Worm (Caenorhabditis elegans): ENCODE results near the gene frm-10.

Gene frm-10

DNA sequence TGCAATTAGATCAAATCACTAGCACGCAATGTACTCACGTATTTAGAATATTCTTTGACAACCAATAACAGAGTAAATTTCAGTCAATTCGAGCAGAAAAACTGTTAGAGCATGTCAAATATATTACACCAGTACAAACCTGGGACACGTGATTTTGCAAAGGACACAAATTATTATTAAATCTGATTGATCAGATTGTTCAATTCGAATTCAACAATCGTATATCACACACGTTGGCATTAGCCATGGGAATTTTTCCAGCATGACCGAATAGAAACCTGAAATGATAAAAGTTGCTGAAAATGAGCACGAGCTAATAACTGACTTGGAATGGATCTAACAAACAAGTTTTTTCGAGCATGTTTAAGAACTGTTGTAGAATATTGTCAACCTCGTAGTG is 40.0 kb upstream of the frm-10 start, which contains the start of gene srv-9:
Gene srv-9 (minus strand): TSS at position 101 of the 400 bp plus-strand sequence.
- TF ChIP-seq tbx-37 (GFP tag; conservative IDR thresholded peaks at IDR 0.05) (no peak), hmg-4 (GFP tag; optimal IDR thresholded peaks at IDR 0.05) (no peak)

- TF ChIP-seq tra-4 (tag; optimal IDR thresholded peaks at IDR 0.05) (no peak), hmg-4 (GFP tag; optimal IDR thresholded peaks at IDR 0.05) (no peak), tbx-11 (GFP tag; IDR thresholded peaks at IDR 0.05) (no peak), flt-1 (GFP tag; IDR thresholded peaks at IDR 0.05) (no peak), aly-1 (tag; optimal IDR thresholded peaks at IDR 0.05) (no peak), ama-1 (optimal IDR thresholded peaks at IDR 0.05) (no peak), ceh-36 (tag; optimal IDR thresholded peaks at IDR 0.05) (no peak), sea-1 (GFP tag; conservative IDR thresholded peaks at IDR 0.05) (no peak), ceh-13 (GFP tag; optimal IDR thresholded peaks at IDR 0.05) (no peak), hnd-1 (tag; optimal IDR thresholded peaks at IDR 0.05) (no peak), hmbx-1 (tag; optimal IDR thresholded peaks at IDR 0.05) (no peak), ets-7 (tag; optimal IDR thresholded peaks at IDR 0.05) (no peak)
Observed at ce11 chrV:13423608-13424007, 39.4 kb upstream of the frm-10 start, which contains the start of gene srv-10. Gene srv-10, plus strand, starts transcription at chrV:13423908.

- TF ChIP-seq flt-1 (GFP tag; IDR thresholded peaks at IDR 0.05) (no peak), tra-4 (tag; optimal IDR thresholded peaks at IDR 0.05) (no peak), hnd-1 (tag; optimal IDR thresholded peaks at IDR 0.05) (no peak)
Observed at ce11 chrV:13426764-13427163, 36.2 kb upstream of the frm-10 start, which contains the start of gene srd-18. Gene srd-18, minus strand, starts transcription at chrV:13426864.

DNA sequence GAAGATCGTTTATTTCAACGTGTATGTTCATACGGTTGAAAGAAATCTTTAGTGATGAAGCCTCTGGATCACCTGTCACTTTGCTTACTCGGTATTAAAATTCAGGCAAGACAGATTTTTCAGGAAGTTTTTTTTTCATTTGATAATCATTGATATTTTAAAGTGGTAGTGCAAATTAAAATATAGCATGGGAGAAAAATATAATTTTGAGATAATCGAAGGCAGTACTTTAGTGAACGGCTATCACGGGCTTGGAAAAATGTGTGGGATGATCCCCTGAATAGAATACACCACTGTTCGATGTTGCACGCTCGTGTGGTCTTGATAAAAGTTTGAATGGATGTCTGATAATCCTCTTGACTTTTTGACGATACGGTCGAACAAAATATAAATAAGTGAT is 35.6 kb upstream of the frm-10 start:
- TF ChIP-seq aly-1 (tag; optimal IDR thresholded peaks at IDR 0.05) (no peak), hnd-1 (tag; optimal IDR thresholded peaks at IDR 0.05) (no peak), ama-1 (optimal IDR thresholded peaks at IDR 0.05) (no peak), hmbx-1 (tag; optimal IDR thresholded peaks at IDR 0.05) (no peak), scrt-1 (GFP tag; IDR thresholded peaks at IDR 0.05) (no peak), ceh-36 (tag; optimal IDR thresholded peaks at IDR 0.05) (no peak), ceh-13 (GFP tag; optimal IDR thresholded peaks at IDR 0.05) (no peak), tbx-11 (GFP tag; IDR thresholded peaks at IDR 0.05) (no peak), ets-7 (tag; optimal IDR thresholded peaks at IDR 0.05) (no peak), tbx-37 (GFP tag; conservative IDR thresholded peaks at IDR 0.05) (no peak), B0310.2 (tag; optimal IDR thresholded peaks at IDR 0.05) (no peak), sea-1 (GFP tag; conservative IDR thresholded peaks at IDR 0.05) (no peak), F13C5.2 (tag; optimal IDR thresholded peaks at IDR 0.05) (no peak), pes-1 (GFP tag; IDR thresholded peaks at IDR 0.05) (no peak), hmg-4 (GFP tag; optimal IDR thresholded peaks at IDR 0.05) (no peak), flt-1 (GFP tag; IDR thresholded peaks at IDR 0.05) (no peak), tra-4 (tag; optimal IDR thresholded peaks at IDR 0.05) (no peak)

- TF ChIP-seq hmbx-1 (tag; optimal IDR thresholded peaks at IDR 0.05): no peak
- TF ChIP-seq hnd-1 (tag; optimal IDR thresholded peaks at IDR 0.05): no peak
- TF ChIP-seq tbx-37 (GFP tag; conservative IDR thresholded peaks at IDR 0.05): no peak
- TF ChIP-seq ets-7 (tag; optimal IDR thresholded peaks at IDR 0.05): no peak
- no peak for TF ChIP-seq pes-1 (GFP tag; IDR thresholded peaks at IDR 0.05)
- no peak for TF ChIP-seq hmg-4 (GFP tag; optimal IDR thresholded peaks at IDR 0.05)
- no peak for TF ChIP-seq F13C5.2 (tag; optimal IDR thresholded peaks at IDR 0.05)
- TF ChIP-seq tra-4 (tag; optimal IDR thresholded peaks at IDR 0.05): no peak
- no peak for TF ChIP-seq aly-1 (tag; optimal IDR thresholded peaks at IDR 0.05)
Observed at ce11 chrV:13428660-13429059, 34.3 kb upstream of the frm-10 start, which contains the start of gene srd-19. Gene srd-19, minus strand, starts transcription at chrV:13428760.

DNA sequence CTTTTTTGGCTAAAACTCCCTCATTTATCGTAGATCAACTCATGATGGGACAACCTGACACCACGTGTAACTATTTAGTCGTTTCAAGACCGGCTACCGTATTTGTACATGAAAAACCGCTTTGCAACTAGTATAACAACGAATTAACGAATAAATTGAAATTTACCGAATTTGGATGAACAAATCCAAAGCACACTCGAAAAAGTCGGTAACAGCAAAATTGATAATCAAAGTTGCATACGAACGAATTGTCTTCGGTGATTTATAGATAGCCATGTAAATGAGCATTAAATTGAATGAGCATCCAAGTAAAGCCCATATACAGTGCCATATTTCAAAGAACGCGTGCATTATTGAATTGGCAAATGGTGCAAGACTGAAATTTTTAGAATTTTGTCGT is 30.6 kb upstream of the frm-10 start, which contains the start of gene srd-17:
Gene srd-17 (minus strand): TSS at position 351 of the 400 bp plus-strand sequence.
- TF ChIP-seq pes-1 (GFP tag; IDR thresholded peaks at IDR 0.05) (no peak), tra-4 (tag; optimal IDR thresholded peaks at IDR 0.05) (no peak), F13C5.2 (tag; optimal IDR thresholded peaks at IDR 0.05) (no peak), B0310.2 (tag; optimal IDR thresholded peaks at IDR 0.05) (no peak), hnd-1 (tag; optimal IDR thresholded peaks at IDR 0.05) (no peak), sea-1 (GFP tag; conservative IDR thresholded peaks at IDR 0.05) (no peak), aly-1 (tag; optimal IDR thresholded peaks at IDR 0.05) (no peak), ceh-13 (GFP tag; optimal IDR thresholded peaks at IDR 0.05) (no peak), scrt-1 (GFP tag; IDR thresholded peaks at IDR 0.05) (no peak), hmbx-1 (tag; optimal IDR thresholded peaks at IDR 0.05) (no peak), flt-1 (GFP tag; IDR thresholded peaks at IDR 0.05) (no peak)

DNA sequence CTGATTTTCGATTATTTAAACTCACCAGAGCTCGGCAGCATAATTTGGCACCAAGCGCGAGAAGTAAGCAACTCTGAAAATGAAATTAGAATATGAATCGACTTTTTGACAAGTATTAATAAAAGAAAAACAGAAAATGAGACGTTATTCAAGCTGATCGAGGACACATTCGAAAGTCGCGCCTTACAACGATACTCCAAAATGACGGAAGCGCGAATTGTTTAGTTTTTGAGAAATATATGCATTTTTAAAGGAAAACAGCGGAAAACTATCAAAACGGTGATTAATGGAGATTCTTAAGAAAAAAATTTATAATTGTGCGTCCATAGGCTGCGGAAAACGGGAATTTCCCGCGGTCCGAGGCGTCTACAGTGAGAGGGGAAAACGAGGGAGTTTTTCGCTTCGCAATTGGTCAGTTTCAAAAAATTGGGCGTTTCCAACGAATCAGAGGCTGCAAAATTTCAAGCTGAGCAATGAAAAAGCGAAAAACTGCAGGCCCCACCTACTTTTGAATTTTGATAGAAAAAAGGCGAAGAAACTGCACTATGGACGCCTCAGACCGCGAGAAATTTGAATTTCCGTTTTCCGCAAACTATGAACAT is 25.4 kb upstream of the frm-10 start, which contains the start of gene mes-4:
Gene mes-4 (minus strand): TSS at position 73 of the 602 bp plus-strand sequence.
- TF ChIP-seq aly-1 (tag; optimal IDR thresholded peaks at IDR 0.05) (no peak), F13C5.2 (tag; optimal IDR thresholded peaks at IDR 0.05) (peak; percentile 33), hmbx-1 (tag; optimal IDR thresholded peaks at IDR 0.05) (no peak)

- TF ChIP-seq hmbx-1 (tag; optimal IDR thresholded peaks at IDR 0.05): no peak
- TF ChIP-seq ceh-13 (GFP tag; optimal IDR thresholded peaks at IDR 0.05): no peak
- no peak for TF ChIP-seq ets-7 (tag; optimal IDR thresholded peaks at IDR 0.05)
- TF ChIP-seq B0310.2 (tag; optimal IDR thresholded peaks at IDR 0.05): no peak
- TF ChIP-seq pes-1 (GFP tag; IDR thresholded peaks at IDR 0.05): no peak
- TF ChIP-seq tra-4 (tag; optimal IDR thresholded peaks at IDR 0.05): no peak
- TF ChIP-seq ama-1 (optimal IDR thresholded peaks at IDR 0.05): no peak
- no peak for TF ChIP-seq flt-1 (GFP tag; IDR thresholded peaks at IDR 0.05)
- no peak for TF ChIP-seq F13C5.2 (tag; optimal IDR thresholded peaks at IDR 0.05)
- no peak for TF ChIP-seq sea-1 (GFP tag; conservative IDR thresholded peaks at IDR 0.05)
- TF ChIP-seq hmg-4 (GFP tag; optimal IDR thresholded peaks at IDR 0.05): no peak
- TF ChIP-seq aly-1 (tag; optimal IDR thresholded peaks at IDR 0.05): no peak
- TF ChIP-seq ceh-36 (tag; optimal IDR thresholded peaks at IDR 0.05): no peak
- no peak for TF ChIP-seq tbx-11 (GFP tag; IDR thresholded peaks at IDR 0.05)
- TF ChIP-seq tbx-37 (GFP tag; conservative IDR thresholded peaks at IDR 0.05): no peak
- TF ChIP-seq hnd-1 (tag; optimal IDR thresholded peaks at IDR 0.05): no peak
- no peak for TF ChIP-seq scrt-1 (GFP tag; IDR thresholded peaks at IDR 0.05)
Observed at ce11 chrV:13441661-13442060, 21.3 kb upstream of the frm-10 start, which contains the start of gene col-162. Gene col-162, plus strand, starts transcription at chrV:13441961.
